Fruit fly (Drosophila melanogaster) whole organism: ENCODE data around the gene CG18404.

Experiments used
- EcR ChIP-seq, 2 experiments: fragments of >200 bp; optimal IDR thresholded peaks; 2 replicates each; lab custom pipeline; 2017; ENCODE audit warnings: missing biosample characterization in 2 of 2, missing genetic modification characterization in 2 of 2, missing genetic modification reagents in 2 of 2
- psq ChIP-seq: fragments of >200 bp; optimal IDR thresholded peaks from 2 replicates; lab custom pipeline; 2017
- usp ChIP-seq: fragments of >200 bp; optimal IDR thresholded peaks from 2 replicates; lab custom pipeline; 2017; ENCODE audit warnings: missing biosample characterization, missing genetic modification characterization, mixed read lengths

DNA sequence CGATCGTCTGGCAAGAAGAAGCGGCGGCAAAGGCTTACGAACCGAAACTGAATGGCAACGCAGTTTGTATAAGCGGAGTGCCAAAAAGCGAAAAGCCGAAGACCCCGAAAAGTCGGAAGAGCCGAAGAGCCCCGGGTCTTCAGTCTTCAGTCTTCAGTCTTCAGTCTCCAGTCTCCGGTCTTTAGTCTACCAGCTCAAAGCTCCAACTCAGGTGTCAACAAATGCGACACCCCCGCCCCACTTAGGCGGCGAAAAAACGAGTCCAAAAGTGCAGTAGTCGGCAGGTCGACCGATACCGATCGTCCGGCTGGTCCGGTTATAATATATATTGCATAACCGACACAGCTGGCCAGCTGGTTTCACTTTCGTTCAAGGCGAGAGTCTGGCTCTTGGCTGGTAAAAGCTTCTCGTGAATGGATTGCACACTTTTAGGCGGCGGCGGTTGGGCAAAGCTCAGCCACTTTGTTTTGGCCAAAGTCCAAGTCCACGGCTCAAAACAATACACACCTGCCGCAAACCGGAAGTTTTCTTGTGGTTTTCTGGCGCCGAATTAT is 9.6 kb upstream of the CG18404 start, which contains the start of gene CG9737:
- TF ChIP-seq usp (GFP tag; lab: Kevin White, UChicago) (no peak), psq (no peak), EcR (GFP tag; optimal IDR thresholded peaks at IDR 0.05; lab: Kevin White, UChicago) (no peak)
